Worm (Caenorhabditis elegans) whole organism, L4/young adult: Measurements from ENCODE around the gene K11G9.5.

Source experiments
- W03F9.2 ChIP-seq: fragments of 150-350 bp; optimal IDR thresholded peaks from 2 replicates; lab custom pipeline; 2014; ENCODE audit warnings: missing biosample characterization, missing genetic modification characterization
- dao-5 ChIP-seq: sonication (generic microtip); optimal IDR thresholded peaks from 2 replicates; lab custom pipeline; 2016; ENCODE audit warnings: missing genotype, missing genetic modification characterization, moderate library complexity, missing compliant biosample characterization

DNA sequence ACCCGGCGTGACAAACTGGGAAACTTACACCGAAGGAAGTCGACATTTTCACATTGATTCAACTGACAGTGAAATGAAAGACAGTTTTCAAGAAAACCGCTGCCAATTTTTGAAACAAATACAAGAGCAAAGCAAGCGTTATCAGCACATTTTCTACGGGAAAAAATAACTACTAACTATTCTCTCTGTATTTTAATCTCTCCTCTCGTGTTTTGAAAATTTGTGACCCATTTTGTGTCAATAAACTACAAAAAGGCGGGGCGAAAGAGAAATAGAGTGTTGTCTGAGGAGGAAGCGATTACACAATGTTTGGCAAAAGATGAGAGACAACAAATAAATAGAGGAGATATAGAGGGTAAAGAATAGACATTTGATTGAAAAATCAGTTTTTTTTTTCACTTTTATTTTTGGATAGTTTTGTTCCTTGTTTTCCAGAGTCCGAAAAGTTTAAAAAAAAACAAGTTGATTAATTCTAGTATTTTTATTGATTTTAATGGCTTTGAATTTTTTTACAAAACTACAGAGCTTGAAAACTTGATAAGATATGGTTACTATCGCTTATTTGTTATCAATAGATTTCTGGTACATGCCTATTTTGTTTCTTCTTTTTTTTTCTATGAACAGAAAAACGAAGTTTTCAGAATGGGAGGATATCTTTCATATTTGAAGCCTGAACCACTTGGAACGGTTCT lies 12.0 kb downstream of the K11G9.5 start, which contains the start of gene cest-34:
- no peak for TF ChIP-seq dao-5 (tag; lab: Kevin White, UChicago)
- no peak for TF ChIP-seq W03F9.2 (tag; lab: Kevin White, UChicago)
